Worm (Caenorhabditis elegans): ENCODE measurements around the gene C16E9.2.

- no peak for TF ChIP-seq zag-1 (tag; optimal IDR thresholded peaks at IDR 0.05)
- TF ChIP-seq unc-62 (GFP tag; optimal IDR thresholded peaks at IDR 0.05): no peak
- no peak for TF ChIP-seq ztf-11 (tag; optimal IDR thresholded peaks at IDR 0.05)
- no peak for TF ChIP-seq skn-1 (tag; optimal IDR thresholded peaks at IDR 0.05)
- no peak for TF ChIP-seq egl-27 (tag; optimal IDR thresholded peaks at IDR 0.05)
- no peak for TF ChIP-seq efl-1 (optimal IDR thresholded peaks at IDR 0.05)
- no peak for TF ChIP-seq efl-1 (GFP tag; optimal IDR thresholded peaks at IDR 0.05 in 1 of 2)
- no peak for TF ChIP-seq snpc-4 (tag; optimal IDR thresholded peaks at IDR 0.05)
- TF ChIP-seq aly-2 (tag; optimal IDR thresholded peaks at IDR 0.05): no peak
- no peak for TF ChIP-seq C04F5.9 (tag; optimal IDR thresholded peaks at IDR 0.05)
- TF ChIP-seq lin-13 (GFP tag; optimal IDR thresholded peaks at IDR 0.05): no peak
- no peak for TF ChIP-seq mdl-1 (tag; optimal IDR thresholded peaks at IDR 0.05)
- TF ChIP-seq nhr-71 (tag; optimal IDR thresholded peaks at IDR 0.05): no peak
Measured at ce11 chrX:6941711-6942110, 6.2 kb downstream of the C16E9.2 start.
